Worm (Caenorhabditis elegans): ENCODE measurements around the gene ZK546.4.

DNA sequence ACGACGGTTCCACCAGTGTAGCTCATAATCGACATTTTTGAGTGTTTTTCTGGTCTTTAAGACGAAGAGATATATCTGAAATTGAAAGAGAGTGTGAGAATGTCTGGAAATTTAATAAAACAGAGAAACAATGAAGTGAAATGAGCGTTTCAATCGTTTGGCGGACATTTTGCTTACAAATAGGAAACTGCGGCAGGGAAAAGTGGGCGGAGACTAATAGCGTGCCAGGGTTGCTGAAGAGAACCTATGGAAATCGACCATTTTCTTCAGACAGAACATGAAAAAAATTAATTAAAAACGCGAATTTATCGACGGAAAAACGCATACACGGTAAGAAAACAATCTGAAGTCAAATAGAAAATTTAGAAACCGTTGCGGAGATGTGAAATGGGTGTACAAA is 17.5 kb downstream of the ZK546.4 start, which contains the start of gene pbs-3:
- TF ChIP-seq daf-12 (tag; optimal IDR thresholded peaks at IDR 0.05) (no peak), mml-1 (tag; optimal IDR thresholded peaks at IDR 0.05) (no peak), ceh-9 (tag; optimal IDR thresholded peaks at IDR 0.05) (no peak), nhr-77 (tag; optimal IDR thresholded peaks at IDR 0.05) (no peak), nhr-12 (tag; optimal IDR thresholded peaks at IDR 0.05) (no peak), nhr-11 (tag; optimal IDR thresholded peaks at IDR 0.05) (no peak), fkh-2 (tag; optimal IDR thresholded peaks at IDR 0.05) (no peak), fos-1 (tag; optimal IDR thresholded peaks at IDR 0.05) (no peak), elt-3 (tag; optimal IDR thresholded peaks at IDR 0.05) (no peak), ztf-11 (tag; optimal IDR thresholded peaks at IDR 0.05) (no peak), nhr-237 (tag; optimal IDR thresholded peaks at IDR 0.05) (no peak), snpc-4 (tag; optimal IDR thresholded peaks at IDR 0.05) (no peak)

All from whole organism, L3 larva.